Fruit fly (Drosophila melanogaster): ENCODE measurements around the gene CG1368.

CG1368 gene

DNA sequence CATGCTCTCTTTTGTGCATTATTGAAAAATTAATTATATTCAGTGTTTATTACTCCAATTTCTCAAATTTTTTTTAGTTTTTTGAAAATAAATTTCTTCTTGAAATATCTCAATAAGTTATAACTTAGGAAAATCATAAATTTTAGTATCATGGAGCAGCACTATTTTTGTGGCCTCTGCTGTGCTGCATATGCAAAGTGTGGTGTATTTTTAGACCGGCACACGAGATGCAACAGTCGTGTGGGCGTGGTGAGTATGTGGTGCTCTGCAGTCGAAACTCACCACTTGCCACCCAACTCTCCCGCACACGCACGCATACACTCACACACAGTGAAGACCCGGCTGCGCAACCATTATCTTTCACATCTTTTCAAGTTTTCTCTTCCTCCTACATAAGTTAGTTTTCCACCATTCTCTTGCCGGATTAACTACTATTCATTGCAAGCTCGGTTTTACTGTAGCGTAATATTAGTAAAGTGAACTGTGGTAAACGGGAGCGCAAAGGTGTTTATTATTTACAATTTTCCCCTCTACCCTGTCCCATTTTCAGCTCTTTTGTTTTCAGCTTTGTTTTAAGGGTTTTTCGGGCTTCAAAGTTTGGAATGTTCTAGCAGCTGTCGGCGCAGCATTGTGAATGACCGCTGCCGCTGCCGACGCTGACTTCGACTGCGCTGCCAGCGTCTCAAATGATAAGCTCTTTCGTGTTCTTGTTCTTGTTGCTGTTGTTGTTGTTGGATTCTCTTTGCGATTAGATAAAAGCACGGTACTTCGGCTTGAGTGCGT, 34.1 kb downstream of the CG1368 start (continued):
- no peak; the same call in 1 of the 2 replicates for TF ChIP-seq sisA (GFP tag; IDR thresholded peaks at IDR 0.05)
- no peak for TF ChIP-seq nerfin-2 (GFP tag; IDR thresholded peaks at IDR 0.05; ENCODE audit: partially characterized antibody)
- TF ChIP-seq Chrac-16 (GFP tag; optimal IDR thresholded peaks at IDR 0.05): no peak
- no peak for TF ChIP-seq NC2β (GFP tag; optimal IDR thresholded peaks at IDR 0.05)
- TF ChIP-seq CG12391 (tag; optimal IDR thresholded peaks at IDR 0.05): peak; percentile 74
- no peak for TF ChIP-seq abd-A (tag; optimal IDR thresholded peaks at IDR 0.05)
- TF ChIP-seq ab (GFP tag; optimal IDR thresholded peaks at IDR 0.05): no peak
- peak; percentile 37 for TF ChIP-seq Hsf (GFP tag; optimal IDR thresholded peaks at IDR 0.05)
- TF ChIP-seq CG11398 (GFP tag; optimal IDR thresholded peaks at IDR 0.05): peak; percentile 9
- peak; percentile 74 for TF ChIP-seq onecut (GFP tag; IDR thresholded peaks at IDR 0.05)
- TF ChIP-seq Myb (GFP tag; optimal IDR thresholded peaks at IDR 0.05): peak; percentile 1
- TF ChIP-seq zfh2 (GFP tag; optimal IDR thresholded peaks at IDR 0.05): no peak
- peak; percentile 58; the same call in 1 of the 2 replicates for TF ChIP-seq CG14014 (GFP tag; IDR thresholded peaks at IDR 0.05)
- peak; percentile 64 for TF ChIP-seq CG7556 (GFP tag; optimal IDR thresholded peaks at IDR 0.05)
- peak; percentile 17 for TF ChIP-seq Deaf1 (tag; optimal IDR thresholded peaks at IDR 0.05)
- TF ChIP-seq crp (GFP tag; optimal IDR thresholded peaks at IDR 0.05): peak in 1 of 2 experiments; percentile 13
- peak; percentile 19 for TF ChIP-seq zen (tag; optimal IDR thresholded peaks at IDR 0.05)
- TF ChIP-seq Dll (GFP tag; IDR thresholded peaks at IDR 0.05; ENCODE audit: partially characterized antibody): no peak
- 0 out of 3 replicates have a peak, but pooled peaks have one; percentile 31 for TF ChIP-seq tgo (GFP tag; IDR thresholded peaks at IDR 0.05)
- peak; percentile 59 for TF ChIP-seq CG4424 (GFP tag; optimal IDR thresholded peaks at IDR 0.05)
- peak; percentile 65 for TF ChIP-seq Oli (tag; optimal IDR thresholded peaks at IDR 0.05)
- no peak for TF ChIP-seq CG33213 (GFP tag; optimal IDR thresholded peaks at IDR 0.05)
- TF ChIP-seq CG17612 (GFP tag; IDR thresholded peaks at IDR 0.05): no peak
- TF ChIP-seq CG7839 (tag; optimal IDR thresholded peaks at IDR 0.05): peak; percentile 72
- TF ChIP-seq CG31388 (GFP tag; optimal IDR thresholded peaks at IDR 0.05): no peak
- TF ChIP-seq CG11504 (tag; optimal IDR thresholded peaks at IDR 0.05): peak; percentile 83
- TF ChIP-seq MTF-1 (GFP tag; optimal IDR thresholded peaks at IDR 0.05; ENCODE audit: borderline replicate concordance): peak; percentile 74
- peak; percentile 52; the same call in 2 of the 3 replicates for TF ChIP-seq dysf (GFP tag; IDR thresholded peaks at IDR 0.05)
- peak; percentile 86 for TF ChIP-seq grau (tag; optimal IDR thresholded peaks at IDR 0.05)
- peak; percentile 47 for TF ChIP-seq H2.0 (GFP tag; IDR thresholded peaks at IDR 0.05)
- no peak for TF ChIP-seq corto (GFP tag; optimal IDR thresholded peaks at IDR 0.05)
- TF ChIP-seq inv (GFP tag; IDR thresholded peaks at IDR 0.05; ENCODE audit: partially characterized antibody): no peak
- TF ChIP-seq Dip2 (GFP tag; IDR thresholded peaks at IDR 0.05): no peak
- no peak for TF ChIP-seq CG12299 (tag; optimal IDR thresholded peaks at IDR 0.05)
- TF ChIP-seq CG8765 (GFP tag; IDR thresholded peaks at IDR 0.05): no peak
- TF ChIP-seq Ptx1 (GFP tag; IDR thresholded peaks at IDR 0.05): peak; percentile 62
- TF ChIP-seq Fer1 (GFP tag; optimal IDR thresholded peaks at IDR 0.05): peak; percentile 33
- no peak for TF ChIP-seq tna (GFP tag; IDR thresholded peaks at IDR 0.05; ENCODE audit: partially characterized antibody)
- no peak for TF ChIP-seq hkb (optimal IDR thresholded peaks at IDR 0.05)
- peak; percentile 82 for TF ChIP-seq hkb (GFP tag; IDR thresholded peaks at IDR 0.05)
- TF ChIP-seq Elba2 (GFP tag; optimal IDR thresholded peaks at IDR 0.05): no peak
- peak; percentile 51 for TF ChIP-seq E2f2 (GFP tag; IDR thresholded peaks at IDR 0.05)
- TF ChIP-seq odd (GFP tag; optimal IDR thresholded peaks at IDR 0.05): peak; percentile 26
- TF ChIP-seq pzg (GFP tag; optimal IDR thresholded peaks at IDR 0.05): no peak
- TF ChIP-seq Pdp1 (GFP tag; optimal IDR thresholded peaks at IDR 0.05): peak; percentile 34 to 41
- peak; percentile 62 for TF ChIP-seq Sox102F (GFP tag; optimal IDR thresholded peaks at IDR 0.05)
- no peak for TF ChIP-seq CG34376 (GFP tag; optimal IDR thresholded peaks at IDR 0.05)
- TF ChIP-seq CG16815 (GFP tag; optimal IDR thresholded peaks at IDR 0.05): no peak
- no peak for TF ChIP-seq btn (GFP tag; optimal IDR thresholded peaks at IDR 0.05)

Data from whole organism, embryonic.